Worm (Caenorhabditis elegans) whole organism, early embryonic: Measurements from ENCODE around the gene ztf-14.

Experiments
- B0310.2 ChIP-seq: sonication (generic microtip); optimal IDR thresholded peaks from 2 replicates; lab custom pipeline; 2016; ENCODE audit warnings: mild to moderate bottlenecking, missing genetic modification characterization, missing compliant biosample characterization
- ama-1 ChIP-seq: fragments of 150-350 bp; optimal IDR thresholded peaks from 2 replicates; lab custom pipeline; 2014
- flt-1 ChIP-seq: fragments of 200-800 bp; sonication (Bioruptor generic); IDR thresholded peaks from 2 replicates; pipeline ENCODE4 v1.3.6; 2022; ENCODE audit warnings: missing genetic modification characterization, missing compliant biosample characterization
- hmg-4 ChIP-seq: fragments of 200-800 bp; sonication (Bioruptor generic); optimal IDR thresholded peaks from 2 replicates; lab custom pipeline; 2018; ENCODE audit warnings: mild to moderate bottlenecking, missing genetic modification characterization, missing compliant biosample characterization
- hnd-1 ChIP-seq: sonication (generic microtip); optimal IDR thresholded peaks from 2 replicates; lab custom pipeline; 2016; ENCODE audit warnings: missing genetic modification characterization, missing compliant biosample characterization
- scrt-1 ChIP-seq: fragments of 200-800 bp; sonication (Bioruptor generic); IDR thresholded peaks from 2 replicates; pipeline ENCODE4 v1.3.6; 2022; ENCODE audit warnings: missing genetic modification characterization, missing compliant biosample characterization
- tra-4 ChIP-seq: sonication (generic microtip); optimal IDR thresholded peaks from 2 replicates; lab custom pipeline; 2017; ENCODE audit warnings: missing genetic modification characterization, missing compliant biosample characterization

ce11 chrX:14491103-14491502 lies 4.8 kb upstream of the ztf-14 start:
- TF ChIP-seq scrt-1 (GFP tag; lab: Robert Waterston, UW) (no peak), ama-1 (lab: Kevin White, UChicago) (peak; percentile 36), B0310.2 (tag; lab: Kevin White, UChicago) (no peak), flt-1 (GFP tag; lab: Robert Waterston, UW) (no peak), hmg-4 (no peak), hnd-1 (tag; lab: Kevin White, UChicago) (no peak), tra-4 (tag; lab: Kevin White, UChicago) (no peak)
